Fruit fly (Drosophila melanogaster) whole organism, embryonic: ENCODE data around the gene CG42716.

Experiments used
- Adf1 ChIP-seq: fragments of 200-800 bp; sonication (Bioruptor generic); IDR thresholded peaks from 2 replicates; pipeline ENCODE4 v1.3.6; 2022; ENCODE audit warnings: missing biosample characterization, missing genetic modification characterization
- CG10267 ChIP-seq: fragments of 200-800 bp; sonication (Bioruptor generic); optimal IDR thresholded peaks from 2 replicates; lab custom pipeline; 2018; ENCODE audit warnings: missing biosample characterization, mild to moderate bottlenecking, missing genetic modification characterization, moderate library complexity
- CG10565 ChIP-seq: fragments of 200-800 bp; sonication (Bioruptor generic); optimal IDR thresholded peaks from 3 replicates; lab custom pipeline; 2016; ENCODE audit warnings: missing biosample characterization, mild to moderate bottlenecking, missing genetic modification characterization
- CG10979 ChIP-seq: fragments of 200-800 bp; sonication (Bioruptor generic); optimal IDR thresholded peaks from 2 replicates; lab custom pipeline; 2018; ENCODE audit warnings: missing biosample characterization, mild to moderate bottlenecking, missing genetic modification characterization, moderate library complexity
- CG11085 ChIP-seq: fragments of 200-800 bp; sonication (Bioruptor generic); IDR thresholded peaks from 2 replicates; pipeline ENCODE4 v1.3.6; 2022; ENCODE audit warnings: missing biosample characterization, missing genetic modification characterization
- CG11560 ChIP-seq: fragments of 200-800 bp; sonication (Bioruptor generic); IDR thresholded peaks from 3 replicates; pipeline ENCODE4 v1.3.6; 2022; ENCODE audit warnings: missing biosample characterization, missing genetic modification characterization
- CG12104 ChIP-seq: fragments of 200-800 bp; sonication (Bioruptor generic); optimal IDR thresholded peaks from 3 replicates; lab custom pipeline; 2016; ENCODE audit warnings: missing biosample characterization, missing genetic modification characterization
- CG12236 ChIP-seq: fragments of 200-800 bp; sonication (Bioruptor generic); optimal IDR thresholded peaks from 2 replicates; lab custom pipeline; 2016; ENCODE audit warnings: missing biosample characterization, missing genetic modification characterization
- CG14860 ChIP-seq: fragments of 200-800 bp; sonication (Bioruptor generic); IDR thresholded peaks from 3 replicates; pipeline ENCODE4 v1.3.6; 2022; ENCODE audit warnings: missing biosample characterization, missing genetic modification characterization; ENCODE audit not compliant: partially characterized antibody
- CG16863 ChIP-seq: fragments of 200-800 bp; sonication (Bioruptor generic); optimal IDR thresholded peaks from 3 replicates; lab custom pipeline; 2016; ENCODE audit warnings: missing biosample characterization, missing genetic modification characterization
- CG17359 ChIP-seq: fragments of 200-800 bp; sonication (Bioruptor generic); optimal IDR thresholded peaks from 3 replicates; lab custom pipeline; 2018; ENCODE audit warnings: missing biosample characterization, mild to moderate bottlenecking, missing genetic modification characterization, moderate library complexity
- CG17912 ChIP-seq: fragments of 200-800 bp; sonication (Bioruptor generic); optimal IDR thresholded peaks from 2 replicates; lab custom pipeline; 2018; ENCODE audit warnings: missing biosample characterization, mild to moderate bottlenecking, missing genetic modification characterization
- CG18476 ChIP-seq: fragments of 200-800 bp; sonication (Bioruptor generic); optimal IDR thresholded peaks from 2 replicates; lab custom pipeline; 2016; ENCODE audit warnings: missing biosample characterization, mild to moderate bottlenecking, missing genetic modification characterization
- CG18619 ChIP-seq: fragments of 200-800 bp; sonication (Bioruptor generic); optimal IDR thresholded peaks from 3 replicates; lab custom pipeline; 2017; ENCODE audit warnings: missing biosample characterization, mild to moderate bottlenecking, missing genetic modification characterization
- CG18764 ChIP-seq: fragments of 200-800 bp; sonication (Bioruptor generic); optimal IDR thresholded peaks from 3 replicates; lab custom pipeline; 2016; ENCODE audit warnings: missing biosample characterization, missing genetic modification characterization
- CG2202 ChIP-seq: fragments of 200-800 bp; sonication (Bioruptor generic); optimal IDR thresholded peaks from 2 replicates; lab custom pipeline; 2018; ENCODE audit warnings: missing biosample characterization, mild to moderate bottlenecking, missing genetic modification characterization
- CG3726 ChIP-seq: fragments of 200-800 bp; sonication (Bioruptor generic); IDR thresholded peaks from 3 replicates; pipeline ENCODE4, ENCODE4 v1.3.6; 2022; ENCODE audit warnings: missing biosample characterization, missing genetic modification characterization
- CG3838 ChIP-seq: fragments of 200-800 bp; sonication (Bioruptor generic); optimal IDR thresholded peaks from 3 replicates; lab custom pipeline; 2016; ENCODE audit warnings: missing biosample characterization, missing genetic modification characterization
- CG4282 ChIP-seq: fragments of 200-800 bp; sonication (Bioruptor generic); optimal IDR thresholded peaks from 2 replicates; lab custom pipeline; 2016; ENCODE audit warnings: missing biosample characterization, missing genetic modification characterization
- CG4404 ChIP-seq: fragments of 200-800 bp; sonication (Bioruptor generic); IDR thresholded peaks from 2 replicates; pipeline ENCODE4 v1.3.6; 2022; ENCODE audit warnings: missing biosample characterization, missing genetic modification characterization
- CG4424 ChIP-seq: fragments of 200-800 bp; sonication (Bioruptor generic); optimal IDR thresholded peaks from 3 replicates; lab custom pipeline; 2016; ENCODE audit warnings: missing biosample characterization, missing genetic modification characterization
- CG5245 ChIP-seq: fragments of 200-800 bp; sonication (Bioruptor generic); optimal IDR thresholded peaks from 3 replicates; lab custom pipeline; 2016; ENCODE audit warnings: missing biosample characterization, missing genetic modification characterization
- CTCF ChIP-seq: fragments of 200-800 bp; sonication (Bioruptor generic); optimal IDR thresholded peaks from 2 replicates; lab custom pipeline; 2017; ENCODE audit warnings: missing biosample characterization, mild to moderate bottlenecking, missing genetic modification characterization, moderate library complexity
- Camta ChIP-seq: fragments of 200-800 bp; sonication (Bioruptor generic); optimal IDR thresholded peaks from 2 replicates; lab custom pipeline; 2016; ENCODE audit warnings: missing biosample characterization, missing genetic modification characterization
- CrebB ChIP-seq: fragments of 200-800 bp; sonication (Bioruptor generic); optimal IDR thresholded peaks from 3 replicates; lab custom pipeline; 2018; ENCODE audit warnings: missing biosample characterization, mild to moderate bottlenecking, missing genetic modification characterization
- HLH54F ChIP-seq: fragments of 200-800 bp; sonication (Bioruptor generic); optimal IDR thresholded peaks from 3 replicates; lab custom pipeline; 2016; ENCODE audit warnings: missing biosample characterization, missing genetic modification characterization
- Hsf ChIP-seq: fragments of 200-800 bp; sonication (Bioruptor generic); optimal IDR thresholded peaks from 3 replicates; lab custom pipeline; 2016; ENCODE audit warnings: missing biosample characterization, missing genetic modification characterization
- Jarid2 ChIP-seq: fragments of 200-800 bp; sonication (Bioruptor generic); optimal IDR thresholded peaks from 3 replicates; lab custom pipeline; 2017; ENCODE audit warnings: mild to moderate bottlenecking, missing biosample characterization, missing genetic modification reagents, missing genetic modification characterization
- MBD-R2 ChIP-seq: fragments of 200-800 bp; sonication (Bioruptor generic); IDR thresholded peaks from 2 replicates; pipeline ENCODE4 v1.3.6; 2022; ENCODE audit warnings: missing biosample characterization, missing genetic modification characterization
- Mrtf ChIP-seq: fragments of 200-800 bp; sonication (Bioruptor generic); IDR thresholded peaks from 3 replicates; pipeline ENCODE4 v1.3.6; 2022; ENCODE audit warnings: missing biosample characterization, missing genetic modification characterization
- Sox102F ChIP-seq: fragments of 200-800 bp; sonication (Bioruptor generic); optimal IDR thresholded peaks from 2 replicates; lab custom pipeline; 2018; ENCODE audit warnings: missing biosample characterization, mild to moderate bottlenecking, missing genetic modification characterization, moderate library complexity
- ato ChIP-seq: fragments of 200-800 bp; sonication (Bioruptor generic); IDR thresholded peaks from 2 replicates; pipeline ENCODE4 v1.3.6; 2022; ENCODE audit warnings: missing biosample characterization, missing genetic modification characterization; ENCODE audit not compliant: partially characterized antibody
- bowl ChIP-seq: fragments of 200-800 bp; sonication (Bioruptor generic); IDR thresholded peaks from 2 replicates; pipeline ENCODE4 v1.3.6; 2022; ENCODE audit warnings: missing biosample characterization, missing genetic modification characterization
- dati ChIP-seq: fragments of 200-800 bp; sonication (Bioruptor generic); IDR thresholded peaks from 2 replicates; pipeline ENCODE4 v1.3.6; 2022; ENCODE audit warnings: missing biosample characterization, missing genetic modification characterization
- disco-r ChIP-seq: fragments of 200-800 bp; sonication (Bioruptor generic); optimal IDR thresholded peaks from 2 replicates; lab custom pipeline; 2016; ENCODE audit warnings: missing biosample characterization, missing genetic modification characterization
- ewg ChIP-seq: fragments of 200-800 bp; sonication (Bioruptor generic); optimal IDR thresholded peaks from 3 replicates; lab custom pipeline; 2017; ENCODE audit warnings: mild to moderate bottlenecking, missing biosample characterization, missing genetic modification reagents, missing genetic modification characterization
- gsb-n ChIP-seq: fragments of 200-800 bp; sonication (Bioruptor generic); optimal IDR thresholded peaks from 3 replicates; lab custom pipeline; 2018; ENCODE audit warnings: missing biosample characterization, mild to moderate bottlenecking, missing genetic modification characterization
- jing ChIP-seq: fragments of 200-800 bp; sonication (Bioruptor generic); optimal IDR thresholded peaks from 2 replicates; lab custom pipeline; 2018; ENCODE audit warnings: missing biosample characterization, mild to moderate bottlenecking, missing genetic modification characterization
- knrl ChIP-seq: fragments of 200-800 bp; sonication (Bioruptor generic); IDR thresholded peaks from 3 replicates; pipeline ENCODE4 v1.3.6; 2022; ENCODE audit warnings: missing biosample characterization, missing genetic modification characterization; ENCODE audit not compliant: partially characterized antibody
- lab ChIP-seq: fragments of 200-800 bp; sonication (Bioruptor generic); optimal IDR thresholded peaks from 3 replicates; lab custom pipeline; 2017; ENCODE audit warnings: missing biosample characterization, missing genetic modification characterization, mild to moderate bottlenecking, moderate library complexity, missing genetic modification reagents
- ro ChIP-seq: fragments of 200-800 bp; sonication (Bioruptor generic); IDR thresholded peaks from 2 replicates; pipeline ENCODE4 v1.3.6; 2022; ENCODE audit warnings: missing biosample characterization, missing genetic modification characterization
- slbo ChIP-seq: fragments of 200-800 bp; sonication (Bioruptor generic); IDR thresholded peaks from 2 replicates; pipeline ENCODE4 v1.3.6; 2022; ENCODE audit warnings: missing biosample characterization, missing genetic modification characterization
- tna ChIP-seq: fragments of 200-800 bp; sonication (Bioruptor generic); IDR thresholded peaks from 2 replicates; pipeline ENCODE4 v1.3.6; 2022; ENCODE audit warnings: missing biosample characterization, missing genetic modification characterization; ENCODE audit not compliant: partially characterized antibody
- trem ChIP-seq: fragments of 200-800 bp; optimal IDR thresholded peaks from 3 replicates; lab custom pipeline; 2019; ENCODE audit warnings: missing biosample characterization, mild to moderate bottlenecking, missing genetic modification characterization, moderate library complexity
- ttk ChIP-seq: fragments of 200-800 bp; sonication (Bioruptor generic); IDR thresholded peaks from 2 replicates; pipeline ENCODE4 v2.1.2; 2022; ENCODE audit warnings: missing biosample characterization, missing genetic modification characterization
- vvl ChIP-seq: fragments of 200-800 bp; sonication (Bioruptor generic); IDR thresholded peaks from 2 replicates; pipeline ENCODE4 v1.3.6; 2022; ENCODE audit warnings: missing biosample characterization, missing genetic modification characterization
- wor ChIP-seq: fragments of 200-800 bp; sonication (Bioruptor generic); IDR thresholded peaks from 2 replicates; pipeline ENCODE4 v1.3.6; 2022; ENCODE audit warnings: missing biosample characterization, missing genetic modification characterization
- z ChIP-seq: fragments of 200-800 bp; sonication (Bioruptor generic); IDR thresholded peaks from 3 replicates; pipeline ENCODE4 v1.3.6; 2022; ENCODE audit warnings: missing biosample characterization, missing genetic modification characterization
- zen ChIP-seq: fragments of 200-800 bp; sonication (Bioruptor generic); optimal IDR thresholded peaks from 3 replicates; lab custom pipeline; 2018; ENCODE audit warnings: missing biosample characterization, mild to moderate bottlenecking, missing genetic modification characterization, moderate library complexity
- zf30C ChIP-seq: fragments of 200-800 bp; sonication (Bioruptor generic); optimal IDR thresholded peaks from 3 replicates; lab custom pipeline; 2018; ENCODE audit warnings: missing biosample characterization, mild to moderate bottlenecking, missing genetic modification characterization

CG42716 gene

DNA sequence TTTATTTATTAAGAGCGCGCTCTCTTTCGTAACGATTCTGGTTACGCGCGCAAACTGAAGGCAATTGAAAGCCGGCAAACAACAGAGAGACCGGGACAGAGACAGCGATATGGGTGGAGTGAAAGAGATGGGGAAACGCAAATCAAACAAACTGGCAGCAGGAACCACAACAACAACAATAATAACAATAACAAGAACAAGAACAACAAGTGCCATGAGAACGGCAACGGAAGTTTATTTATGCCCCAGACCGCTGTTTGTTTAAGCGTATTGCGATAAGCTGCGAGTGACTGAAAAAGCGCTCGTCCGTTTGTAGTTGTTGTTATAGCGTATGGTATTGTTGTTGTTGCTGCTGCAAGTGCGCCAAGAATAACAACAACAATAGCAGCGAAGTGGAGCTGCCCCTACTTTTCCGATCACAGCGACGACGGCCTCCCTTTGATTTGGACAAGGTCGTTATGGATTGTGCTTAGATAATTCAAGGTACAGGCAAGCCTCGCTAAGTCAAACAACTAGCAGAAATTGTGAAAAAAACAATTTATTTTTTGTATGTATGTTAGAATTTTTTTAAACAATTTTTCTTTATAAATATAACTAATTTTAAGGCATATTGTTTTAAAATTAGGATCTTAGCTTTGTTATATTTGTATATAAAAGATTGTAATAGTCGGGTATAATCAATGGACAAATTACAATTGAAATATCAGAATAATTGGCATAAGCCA is 7.4 kb upstream of the CG42716 start (continued):
- TF ChIP-seq trem = peak; percentile 8
- TF ChIP-seq dati (GFP tag; lab: Robert Waterston, UW) = no peak
- peak; percentile 0 for TF ChIP-seq CG12104 (GFP tag; lab: Kevin White, UChicago)
- TF ChIP-seq CG16863 = peak; percentile 68
- TF ChIP-seq zen (tag; lab: Kevin White, UChicago) = peak; percentile 8
- TF ChIP-seq disco-r (GFP tag; lab: Kevin White, UChicago) = peak; percentile 27
- peak; percentile 55 for TF ChIP-seq gsb-n (tag; lab: Kevin White, UChicago)
- no peak for TF ChIP-seq MBD-R2 (GFP tag; lab: Robert Waterston, UW)
- peak; percentile 39 for TF ChIP-seq CG17912 (GFP tag; lab: Kevin White, UChicago)
- TF ChIP-seq Camta (GFP tag; lab: Kevin White, UChicago) = peak; percentile 55
- TF ChIP-seq CG10267 = no peak
- peak; percentile 57; the same call in 1 of the 2 replicates for TF ChIP-seq Adf1 (GFP tag; lab: Robert Waterston, UW)
- peak; percentile 58 for TF ChIP-seq CG18764 (GFP tag; lab: Kevin White, UChicago)
- TF ChIP-seq slbo = 0 out of 2 replicates have a peak, but pooled peaks have one; percentile 33
- no peak for TF ChIP-seq CG11560 (tag; lab: Robert Waterston, UW)
- TF ChIP-seq zf30C (GFP tag; lab: Kevin White, UChicago) = no peak
- TF ChIP-seq tna (GFP tag; lab: Robert Waterston, UW) = no peak
- no peak for TF ChIP-seq knrl (GFP tag; lab: Robert Waterston, UW)
- peak; percentile 20; the same call in 1 of the 2 replicates for TF ChIP-seq CG4404
- peak; percentile 39 for TF ChIP-seq CG4282
- TF ChIP-seq Hsf = peak; percentile 48
- peak; percentile 74 for TF ChIP-seq CG12236 (GFP tag; lab: Kevin White, UChicago)
- TF ChIP-seq CG14860 (GFP tag; lab: Robert Waterston, UW) = no peak
- peak; percentile 70 for TF ChIP-seq CrebB (tag; lab: Kevin White, UChicago)
- peak; percentile 71; the same call in 2 of the 3 replicates for TF ChIP-seq z (GFP tag; lab: Robert Waterston, UW)
- TF ChIP-seq bowl (GFP tag; lab: Robert Waterston, UW) = peak; percentile 79
- no peak for TF ChIP-seq ro (GFP tag; lab: Robert Waterston, UW)
- TF ChIP-seq CG17359 (tag; lab: Kevin White, UChicago) = peak; percentile 65
- TF ChIP-seq lab = peak; percentile 78
- no peak for TF ChIP-seq CG5245 (GFP tag; lab: Kevin White, UChicago)
- peak; percentile 42 for TF ChIP-seq CG4424
- TF ChIP-seq CG11085 (GFP tag; lab: Robert Waterston, UW) = no peak
- TF ChIP-seq Jarid2 (GFP tag; lab: Kevin White, UChicago) = peak; percentile 75
- TF ChIP-seq ewg = peak; percentile 50
- peak; percentile 87 for TF ChIP-seq CG2202 (tag; lab: Kevin White, UChicago)
- peak; percentile 4 for TF ChIP-seq HLH54F (GFP tag; lab: Kevin White, UChicago)
- peak; percentile 48 for TF ChIP-seq CG18476 (GFP tag; lab: Kevin White, UChicago)
- peak; percentile 23 for TF ChIP-seq CG3838 (GFP tag; lab: Kevin White, UChicago)
- peak; percentile 54 for TF ChIP-seq CG18619 (GFP tag; lab: Kevin White, UChicago)
- TF ChIP-seq wor (GFP tag; lab: Robert Waterston, UW) = no peak
- TF ChIP-seq CG10979 (tag; lab: Kevin White, UChicago) = peak; percentile 5
- no peak for TF ChIP-seq jing (GFP tag; lab: Kevin White, UChicago)
- TF ChIP-seq CTCF = no peak
- peak; percentile 5 for TF ChIP-seq CG10565
- TF ChIP-seq ttk (GFP tag; lab: Robert Waterston, UW) = no peak
- TF ChIP-seq ato (GFP tag; lab: Robert Waterston, UW) = 0 out of 2 replicates have a peak, but pooled peaks have one; percentile 8
- no peak for TF ChIP-seq Mrtf
- TF ChIP-seq vvl (GFP tag; lab: Robert Waterston, UW) = peak; percentile 74
- no peak for TF ChIP-seq CG3726
- peak; percentile 9 for TF ChIP-seq Sox102F (GFP tag; lab: Kevin White, UChicago)
